Worm (Caenorhabditis elegans): ENCODE measurements around the gene fbxa-152.

- TF ChIP-seq unc-39 (tag; optimal IDR thresholded peaks at IDR 0.05), result no peak
- TF ChIP-seq ztf-11 (tag; optimal IDR thresholded peaks at IDR 0.05), result no peak
Measured at ce11 chrV:15568381-15568780, 33.8 kb downstream of the fbxa-152 start.
